Worm (Caenorhabditis elegans): ENCODE data around the gene smex-2.

- no peak for TF ChIP-seq tbx-2 (tag; optimal IDR thresholded peaks at IDR 0.05)
- TF ChIP-seq lin-39 (tag; optimal IDR thresholded peaks at IDR 0.05): no peak
- TF ChIP-seq ztf-11 (tag; optimal IDR thresholded peaks at IDR 0.05): no peak
- TF ChIP-seq jun-1 (tag; optimal IDR thresholded peaks at IDR 0.05): no peak
- no peak for TF ChIP-seq fkh-2 (tag; optimal IDR thresholded peaks at IDR 0.05)
- TF ChIP-seq elt-1 (tag; optimal IDR thresholded peaks at IDR 0.05): no peak
- no peak for TF ChIP-seq ama-1 (optimal IDR thresholded peaks at IDR 0.05)
- no peak for TF ChIP-seq daf-12 (tag; optimal IDR thresholded peaks at IDR 0.05)
These were observed 45.7 kb upstream of the smex-2 start, which contains the start of gene F49H12.2 for ce11 chrX:2084988-2085387.
